Fruit fly (Drosophila melanogaster) whole organism, prepupa: ENCODE measurements around the gene CG10348.

Experiments used
- Blimp-1 ChIP-seq: fragments of 200-800 bp; sonication (Bioruptor generic); optimal IDR thresholded peaks from 3 replicates; lab custom pipeline; 2017; ENCODE audit warnings: missing biosample characterization, missing genetic modification characterization, mild to moderate bottlenecking, moderate library complexity, missing genetic modification reagents
- CG11902 ChIP-seq: fragments of 200-800 bp; sonication (Bioruptor generic); optimal IDR thresholded peaks from 3 replicates; lab custom pipeline; 2016; ENCODE audit warnings: missing biosample characterization, missing genetic modification characterization
- CG1621 ChIP-seq: fragments of 200-800 bp; sonication (Bioruptor generic); optimal IDR thresholded peaks from 3 replicates; lab custom pipeline; 2018; ENCODE audit warnings: missing biosample characterization, mild to moderate bottlenecking, missing genetic modification characterization
- CG16779 ChIP-seq: fragments of 200-800 bp; sonication (Bioruptor generic); optimal IDR thresholded peaks from 3 replicates; lab custom pipeline; 2017; ENCODE audit warnings: missing biosample characterization, mild to moderate bottlenecking, missing genetic modification characterization
- CG6276 ChIP-seq: fragments of 200-800 bp; sonication (Bioruptor generic); optimal IDR thresholded peaks from 2 replicates; lab custom pipeline; 2017; ENCODE audit warnings: missing biosample characterization, mild to moderate bottlenecking, missing genetic modification characterization
- CG6854 ChIP-seq: fragments of 200-800 bp; sonication (Bioruptor generic); optimal IDR thresholded peaks from 2 replicates; lab custom pipeline; 2017; ENCODE audit warnings: missing biosample characterization, mild to moderate bottlenecking, missing genetic modification characterization
- CG9139 ChIP-seq: fragments of 200-800 bp; sonication (Bioruptor generic); optimal IDR thresholded peaks from 3 replicates; lab custom pipeline; 2017; ENCODE audit warnings: missing biosample characterization, mild to moderate bottlenecking, missing genetic modification characterization
- Ets21C ChIP-seq: fragments of 200-800 bp; sonication (Bioruptor generic); optimal IDR thresholded peaks from 3 replicates; lab custom pipeline; 2016; ENCODE audit warnings: missing biosample characterization, missing genetic modification characterization
- Met ChIP-seq: fragments of 200-800 bp; sonication (Bioruptor generic); optimal IDR thresholded peaks from 3 replicates; lab custom pipeline; 2016; ENCODE audit warnings: missing biosample characterization, missing genetic modification characterization
- OdsH ChIP-seq: fragments of 200-800 bp; sonication (Bioruptor generic); optimal IDR thresholded peaks from 3 replicates; lab custom pipeline; 2016; ENCODE audit warnings: missing biosample characterization, missing genetic modification characterization
- achi ChIP-seq: fragments of 200-800 bp; sonication (Bioruptor generic); optimal IDR thresholded peaks from 3 replicates; lab custom pipeline; 2016; ENCODE audit warnings: missing biosample characterization, missing genetic modification characterization
- acj6 ChIP-seq: fragments of 200-800 bp; sonication (Bioruptor generic); optimal IDR thresholded peaks from 3 replicates; lab custom pipeline; 2016; ENCODE audit warnings: missing biosample characterization, missing genetic modification characterization

DNA sequence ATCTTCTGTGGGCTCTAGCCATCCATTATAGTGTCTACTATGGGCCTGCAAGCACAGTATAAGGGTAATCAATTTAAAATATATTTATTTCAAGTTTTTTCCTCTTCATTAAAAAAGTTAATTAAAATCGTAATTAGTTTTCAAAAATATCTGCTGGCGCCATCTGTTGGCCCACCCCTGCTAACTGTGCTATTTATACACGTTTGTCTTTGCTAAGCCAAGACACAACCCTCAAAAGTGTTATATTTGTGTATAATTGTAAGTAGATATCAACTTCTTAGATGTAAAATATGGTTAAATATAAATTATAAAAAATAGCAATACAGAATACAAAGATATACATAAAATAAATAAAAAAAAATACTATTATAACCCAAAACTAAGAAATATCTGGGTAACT, 44.2 kb upstream of the CG10348 start:
- TF ChIP-seq Blimp-1 (GFP tag; lab: Kevin White, UChicago) (no peak), Ets21C (no peak), OdsH (no peak), CG1621 (tag; lab: Kevin White, UChicago) (no peak), Met (GFP tag; lab: Kevin White, UChicago) (no peak), CG11902 (GFP tag; lab: Kevin White, UChicago) (no peak), acj6 (GFP tag; lab: Kevin White, UChicago) (no peak), CG9139 (GFP tag; lab: Kevin White, UChicago) (no peak), CG6276 (GFP tag; lab: Kevin White, UChicago) (no peak), CG16779 (tag; lab: Kevin White, UChicago) (no peak), achi (GFP tag; lab: Kevin White, UChicago) (no peak), CG6854 (GFP tag; lab: Kevin White, UChicago) (no peak)
